Worm (Caenorhabditis elegans) whole organism, late embryonic: ENCODE data around the gene nhr-132.

ENCODE experiments used
- C08G9.2 ChIP-seq: sonication (generic microtip); optimal IDR thresholded peaks from 2 replicates; lab custom pipeline; 2016; ENCODE audit warnings: mild to moderate bottlenecking, missing genetic modification characterization, moderate library complexity, missing compliant biosample characterization
- F13H6.1 ChIP-seq: sonication (generic microtip); optimal IDR thresholded peaks from 2 replicates; lab custom pipeline; 2016; ENCODE audit warnings: missing genetic modification characterization, missing compliant biosample characterization
- ahr-1 ChIP-seq: sonication (generic microtip); optimal IDR thresholded peaks from 2 replicates; lab custom pipeline; 2016; ENCODE audit warnings: missing genetic modification characterization, missing compliant biosample characterization
- ama-1 ChIP-seq: fragments of 150-350 bp; optimal IDR thresholded peaks from 2 replicates; lab custom pipeline; 2014
- ceh-2 ChIP-seq: sonication (generic microtip); optimal IDR thresholded peaks from 2 replicates; lab custom pipeline; 2016; ENCODE audit warnings: missing genotype, missing genetic modification characterization, missing compliant biosample characterization
- ceh-22 ChIP-seq: sonication (generic microtip); optimal IDR thresholded peaks from 2 replicates; lab custom pipeline; 2017; ENCODE audit warnings: missing biosample characterization, missing genetic modification characterization
- ceh-24 ChIP-seq: sonication (generic microtip); optimal IDR thresholded peaks from 2 replicates; lab custom pipeline; 2016; ENCODE audit warnings: mild to moderate bottlenecking, missing genetic modification characterization, missing compliant biosample characterization
- ceh-31 ChIP-seq: sonication (generic microtip); optimal IDR thresholded peaks from 2 replicates; lab custom pipeline; 2016; ENCODE audit warnings: missing genetic modification characterization, missing compliant biosample characterization
- ceh-34 ChIP-seq: sonication (generic microtip); optimal IDR thresholded peaks from 2 replicates; lab custom pipeline; 2016; ENCODE audit warnings: mild to moderate bottlenecking, missing genetic modification characterization, missing compliant biosample characterization
- ceh-6 ChIP-seq: fragments of 200-800 bp; sonication (Bioruptor generic); optimal IDR thresholded peaks from 2 replicates; lab custom pipeline; 2018; ENCODE audit warnings: mild to moderate bottlenecking, missing genetic modification characterization, missing compliant biosample characterization
- ceh-9 ChIP-seq: sonication (generic microtip); optimal IDR thresholded peaks from 2 replicates; lab custom pipeline; 2016; ENCODE audit warnings: mild to moderate bottlenecking, missing genetic modification characterization, inconsistent platforms, missing compliant biosample characterization
- dmd-4 ChIP-seq: sonication (generic microtip); optimal IDR thresholded peaks from 2 replicates; lab custom pipeline; 2016; ENCODE audit warnings: borderline replicate concordance, missing genetic modification characterization, missing compliant biosample characterization
- elt-2 ChIP-seq: sonication (generic microtip); optimal IDR thresholded peaks from 2 replicates; lab custom pipeline; 2016; ENCODE audit warnings: missing genetic modification reagents, missing genetic modification characterization, missing compliant biosample characterization
- ets-4 ChIP-seq: sonication (generic microtip); optimal IDR thresholded peaks from 2 replicates; lab custom pipeline; 2016; ENCODE audit warnings: missing genetic modification characterization, missing compliant biosample characterization
- eyg-1 ChIP-seq: sonication (generic microtip); optimal IDR thresholded peaks from 2 replicates; lab custom pipeline; 2016; ENCODE audit warnings: missing genotype, missing genetic modification characterization, missing compliant biosample characterization
- gmeb-2 ChIP-seq: sonication (generic microtip); optimal IDR thresholded peaks from 2 replicates; lab custom pipeline; 2016; ENCODE audit warnings: missing genetic modification characterization, inconsistent platforms, missing compliant biosample characterization
- hlh-15 ChIP-seq: sonication (generic microtip); optimal IDR thresholded peaks from 2 replicates; lab custom pipeline; 2016; ENCODE audit warnings: missing genetic modification characterization, missing compliant biosample characterization
- hlh-30 ChIP-seq: sonication (generic microtip); optimal IDR thresholded peaks from 2 replicates; lab custom pipeline; 2017; ENCODE audit warnings: antibody characterized with exemption, missing genetic modification characterization, missing compliant biosample characterization; ENCODE audit not compliant: insufficient read depth
- lin-11 ChIP-seq: fragments of 200-800 bp; sonication (Bioruptor generic); optimal IDR thresholded peaks from 2 replicates; lab custom pipeline; 2018; ENCODE audit warnings: mild to moderate bottlenecking, missing genetic modification characterization, missing compliant biosample characterization
- mec-3 ChIP-seq: sonication (generic microtip); optimal IDR thresholded peaks from 2 replicates; lab custom pipeline; 2016; ENCODE audit warnings: borderline replicate concordance, missing genetic modification characterization, missing compliant biosample characterization
- nfya-1 ChIP-seq: sonication (generic microtip); optimal IDR thresholded peaks from 2 replicates; lab custom pipeline; 2017; ENCODE audit warnings: missing genetic modification characterization, mild to moderate bottlenecking, missing compliant biosample characterization, antibody characterized with exemption, moderate library complexity
- npax-4 ChIP-seq: sonication (generic microtip); optimal IDR thresholded peaks from 2 replicates; lab custom pipeline; 2016; ENCODE audit warnings: missing genetic modification characterization, missing compliant biosample characterization
- pag-3 ChIP-seq: sonication (generic microtip); optimal IDR thresholded peaks from 2 replicates; lab custom pipeline; 2016; ENCODE audit warnings: missing compliant biosample characterization, missing genetic modification characterization, borderline replicate concordance
- pat-9 ChIP-seq: fragments of 200-800 bp; sonication (Bioruptor generic); optimal IDR thresholded peaks from 2 replicates; lab custom pipeline; 2018; ENCODE audit warnings: mild to moderate bottlenecking, missing genetic modification characterization, moderate library complexity, missing compliant biosample characterization
- pax-1 ChIP-seq: fragments of 150-350 bp; optimal IDR thresholded peaks from 2 replicates; lab custom pipeline; 2014; ENCODE audit warnings: missing biosample characterization, missing genetic modification characterization
- pha-2 ChIP-seq: sonication (generic microtip); optimal IDR thresholded peaks from 2 replicates; lab custom pipeline; 2017; ENCODE audit warnings: mild to moderate bottlenecking, missing genetic modification characterization, missing compliant biosample characterization
- ref-2 ChIP-seq: sonication (generic microtip); optimal IDR thresholded peaks from 2 replicates; lab custom pipeline; 2016; ENCODE audit warnings: missing genetic modification characterization, missing compliant biosample characterization
- rnt-1 ChIP-seq: sonication (generic microtip); optimal IDR thresholded peaks from 2 replicates; lab custom pipeline; 2016; ENCODE audit warnings: missing genetic modification characterization, missing compliant biosample characterization
- tbx-2 ChIP-seq: sonication (generic microtip); optimal IDR thresholded peaks from 2 replicates; lab custom pipeline; 2016; ENCODE audit warnings: missing genetic modification characterization, missing compliant biosample characterization
- ttx-3 ChIP-seq: sonication (generic microtip); optimal IDR thresholded peaks from 2 replicates; lab custom pipeline; 2016; ENCODE audit warnings: missing genetic modification reagents, missing genetic modification characterization, missing compliant biosample characterization
- unc-42 ChIP-seq: sonication (generic microtip); optimal IDR thresholded peaks from 2 replicates; lab custom pipeline; 2016; ENCODE audit warnings: missing genotype, missing genetic modification characterization, missing compliant biosample characterization
- unc-55 ChIP-seq: sonication (generic microtip); optimal IDR thresholded peaks from 2 replicates; lab custom pipeline; 2017; ENCODE audit warnings: missing biosample characterization, missing genetic modification reagents, missing genetic modification characterization
- zip-5 ChIP-seq: sonication (generic microtip); optimal IDR thresholded peaks from 2 replicates; lab custom pipeline; 2016; ENCODE audit warnings: missing genetic modification characterization, missing compliant biosample characterization

nhr-132 gene

DNA sequence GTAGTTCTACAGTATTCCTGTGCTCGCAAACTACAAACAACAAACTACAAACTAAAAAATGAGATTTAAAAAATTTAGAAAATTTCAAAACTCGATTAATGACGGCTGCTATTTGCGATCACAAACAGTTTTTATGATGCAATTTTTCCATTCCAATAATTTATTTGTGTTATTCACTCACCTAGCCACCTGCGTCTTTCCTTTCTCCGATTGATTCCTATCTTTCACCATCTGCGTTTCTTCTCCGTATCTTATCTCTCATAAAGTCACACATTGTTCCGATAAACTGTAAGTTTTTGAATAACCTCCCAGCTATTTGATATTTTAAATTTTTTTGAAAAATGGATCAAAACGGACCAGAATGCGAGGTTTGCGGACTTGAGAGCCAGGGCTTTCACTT is at the start of gene nhr-132:
TSS of gene nhr-132 (plus strand) at position 271 of the 400 bp plus-strand sequence.
- TF ChIP-seq elt-2 (tag; lab: Kevin White, UChicago) (peak; percentile 21), dmd-4 (tag; lab: Kevin White, UChicago) (no peak), C08G9.2 (tag; lab: Kevin White, UChicago) (no peak), zip-5 (tag; lab: Kevin White, UChicago) (no peak), ahr-1 (tag; lab: Kevin White, UChicago) (no peak), nfya-1 (tag; lab: Kevin White, UChicago) (peak; percentile 14), gmeb-2 (no peak), ceh-22 (tag; lab: Kevin White, UChicago) (no peak)
- TF ChIP-seq, all 69 proteins: peak for 2

DNA sequence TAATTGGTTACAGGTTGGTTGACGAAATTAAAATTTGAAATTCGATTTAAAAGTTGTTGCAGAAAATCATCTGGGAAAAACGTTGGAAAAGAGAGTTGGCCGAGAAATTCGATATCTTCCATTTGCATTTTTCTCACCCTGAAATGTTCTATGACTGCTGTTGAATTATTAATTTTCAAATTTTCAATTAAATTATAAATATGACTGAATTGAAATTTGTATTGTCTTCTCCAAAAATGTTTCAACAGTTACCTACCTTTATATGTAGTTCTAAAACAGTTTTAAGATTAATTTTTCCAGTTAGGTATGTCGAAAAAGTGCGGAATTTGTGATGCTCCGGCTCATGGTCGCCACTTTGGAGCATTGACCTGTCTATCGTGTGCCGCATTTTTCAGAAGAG is 47.6 kb upstream of the nhr-132 start, which contains the start of gene nhr-211:
TSS of gene nhr-211 (plus strand) at position 301 of the 400 bp plus-strand sequence.
- no peak for TF ChIP-seq ref-2 (tag; lab: Kevin White, UChicago)

DNA sequence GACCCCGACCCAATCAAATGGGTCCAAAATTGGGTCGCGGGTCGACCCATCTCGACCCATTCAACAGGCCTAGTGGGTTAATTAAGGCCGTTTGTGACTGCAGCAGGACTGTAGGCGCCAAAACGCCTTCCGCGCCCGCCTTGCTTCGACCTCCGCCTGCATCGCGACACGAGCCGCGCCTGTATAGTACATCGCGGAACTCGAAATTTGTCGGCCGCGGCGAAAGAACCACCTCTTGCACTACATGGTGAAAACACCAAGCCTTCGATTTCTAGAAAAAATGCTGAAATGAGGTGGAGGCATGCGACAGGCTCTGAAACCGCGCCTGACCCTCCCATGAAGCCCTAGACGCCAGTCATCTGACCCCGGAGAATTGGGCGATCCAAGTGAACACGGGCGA is 46.3 kb upstream of the nhr-132 start:
- TF ChIP-seq unc-55 (GFP tag; lab: Kevin White, UChicago) (no peak), ama-1 (lab: Kevin White, UChicago) (no peak), ceh-9 (tag; lab: Kevin White, UChicago) (no peak), ceh-6 (GFP tag; lab: Kevin White, UChicago) (no peak), tbx-2 (tag; lab: Kevin White, UChicago) (no peak), lin-11 (tag; lab: Kevin White, UChicago) (no peak), ref-2 (tag; lab: Kevin White, UChicago) (no peak), ttx-3 (tag; lab: Kevin White, UChicago) (no peak), dmd-4 (tag; lab: Kevin White, UChicago) (no peak), pat-9 (tag; lab: Kevin White, UChicago) (no peak), ceh-31 (tag; lab: Kevin White, UChicago) (no peak), gmeb-2 (no peak), pag-3 (no peak), rnt-1 (tag; lab: Kevin White, UChicago) (no peak), eyg-1 (tag; lab: Kevin White, UChicago) (no peak), ceh-2 (no peak)

DNA sequence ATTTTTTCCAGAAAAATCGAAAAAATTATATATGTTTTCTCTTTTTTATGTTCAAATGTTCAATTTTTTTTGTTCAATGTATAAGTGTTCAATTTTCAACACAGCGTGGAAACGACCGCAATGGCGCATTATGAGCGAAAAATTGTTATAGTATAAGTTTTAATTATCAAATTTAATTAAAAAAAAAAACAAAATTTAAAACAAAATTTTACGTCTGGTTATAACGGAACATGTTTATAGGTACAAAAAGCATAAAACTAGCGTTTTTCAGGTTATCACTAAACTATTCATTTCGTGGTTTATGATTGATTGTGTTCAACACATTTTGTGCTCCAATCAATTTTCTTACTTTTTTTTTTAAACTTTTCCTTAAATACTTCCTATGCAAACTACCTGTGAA is 44.9 kb upstream of the nhr-132 start, which contains the start of gene nhr-106:
TSS of gene nhr-106 (plus strand) at position 301 of the 400 bp plus-strand sequence.
- no peak for TF ChIP-seq mec-3 (tag; lab: Kevin White, UChicago)
- TF ChIP-seq hlh-15 (tag; lab: Kevin White, UChicago) = no peak
- no peak for TF ChIP-seq ref-2 (tag; lab: Kevin White, UChicago)
- no peak for TF ChIP-seq unc-42 (tag; lab: Kevin White, UChicago)
- no peak for TF ChIP-seq pha-2
- TF ChIP-seq ceh-2 = no peak
- TF ChIP-seq pax-1 (tag; lab: Kevin White, UChicago) = no peak
- no peak for TF ChIP-seq pag-3
- TF ChIP-seq ceh-24 (tag; lab: Kevin White, UChicago) = no peak
- TF ChIP-seq nfya-1 (tag; lab: Kevin White, UChicago) = no peak

DNA sequence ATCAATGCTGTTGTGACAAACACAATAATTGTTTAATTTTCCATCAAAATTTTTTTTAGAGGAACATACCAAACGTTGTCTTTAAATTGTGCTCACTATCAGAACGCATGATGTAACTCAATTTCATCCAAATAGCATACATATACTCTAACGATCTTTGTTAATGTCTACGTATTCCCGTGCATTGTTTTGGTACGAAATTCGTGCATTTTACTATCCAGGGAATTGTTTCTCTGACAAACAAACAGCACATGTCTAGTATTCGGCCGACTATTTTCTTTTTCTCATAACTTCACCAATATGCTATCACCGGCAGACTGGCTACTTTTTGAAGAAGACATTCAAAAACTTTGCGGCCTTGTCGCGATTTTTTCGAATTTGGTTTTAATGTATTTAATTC is 42.8 kb upstream of the nhr-132 start, which contains the start of gene str-196:
TSS of gene str-196 (plus strand) at position 301 of the 400 bp plus-strand sequence.
- TF ChIP-seq F13H6.1 (tag; lab: Kevin White, UChicago) (no peak), hlh-30 (tag; lab: Kevin White, UChicago) (no peak), ceh-34 (tag; lab: Kevin White, UChicago) (no peak), npax-4 (tag; lab: Kevin White, UChicago) (no peak), ceh-2 (no peak), ets-4 (tag; lab: Kevin White, UChicago) (no peak)
